Fruit fly (Drosophila melanogaster) whole organism, embryonic: Measurements from ENCODE around the gene ClC-a.
A peak's percentile ranks its signal among the peaks of the same experiment; 100 is the strongest.

Experiments
- Abd-B ChIP-seq: fragments of 200-800 bp; sonication (Bioruptor generic); optimal IDR thresholded peaks from 2 replicates; lab custom pipeline; 2018; ENCODE audit warnings: missing biosample characterization, mild to moderate bottlenecking, missing genetic modification characterization, moderate library complexity
- Bgb ChIP-seq: fragments of 200-800 bp; sonication (Bioruptor generic); IDR thresholded peaks from 2 replicates; pipeline ENCODE4 v1.3.6; 2022; ENCODE audit warnings: missing biosample characterization, missing genetic modification characterization; ENCODE audit not compliant: partially characterized antibody
- CG11560 ChIP-seq: fragments of 200-800 bp; sonication (Bioruptor generic); IDR thresholded peaks from 3 replicates; pipeline ENCODE4 v1.3.6; 2022; ENCODE audit warnings: missing biosample characterization, missing genetic modification characterization
- CG12942 ChIP-seq: fragments of 200-800 bp; sonication (Bioruptor generic); optimal IDR thresholded peaks from 3 replicates; lab custom pipeline; 2016; ENCODE audit warnings: missing biosample characterization, missing genetic modification characterization
- CG15269 ChIP-seq: fragments of 200-800 bp; sonication (Bioruptor generic); optimal IDR thresholded peaks from 2 replicates; lab custom pipeline; 2018; ENCODE audit warnings: missing biosample characterization, mild to moderate bottlenecking, missing genetic modification characterization, moderate library complexity
- CG15514 ChIP-seq: fragments of 200-800 bp; sonication (Bioruptor generic); optimal IDR thresholded peaks from 3 replicates; lab custom pipeline; 2017; ENCODE audit warnings: missing biosample characterization, missing genetic modification characterization, mild to moderate bottlenecking, moderate library complexity, missing genetic modification reagents
- CG17186 ChIP-seq: fragments of 200-800 bp; sonication (Bioruptor generic); optimal IDR thresholded peaks from 3 replicates; lab custom pipeline; 2017; ENCODE audit warnings: missing biosample characterization, missing genetic modification reagents, missing genetic modification characterization
- CG18262 ChIP-seq: fragments of 200-800 bp; optimal IDR thresholded peaks from 3 replicates; lab custom pipeline; 2019; ENCODE audit warnings: missing biosample characterization, mild to moderate bottlenecking, missing genetic modification characterization, moderate library complexity
- CG2116 ChIP-seq: fragments of 200-800 bp; sonication (Bioruptor generic); optimal IDR thresholded peaks from 3 replicates; lab custom pipeline; 2018; ENCODE audit warnings: missing biosample characterization, mild to moderate bottlenecking, missing genetic modification characterization
- CG2129 ChIP-seq: fragments of 200-800 bp; sonication (Bioruptor generic); IDR thresholded peaks from 2 replicates; pipeline ENCODE4 v1.3.6; 2022; ENCODE audit warnings: missing biosample characterization, missing genetic modification characterization; ENCODE audit not compliant: partially characterized antibody
- CG34224 ChIP-seq: fragments of 200-800 bp; sonication (Bioruptor generic); IDR thresholded peaks from 3 replicates; pipeline ENCODE4 v1.3.6; 2022; ENCODE audit warnings: missing biosample characterization, missing genetic modification characterization; ENCODE audit not compliant: partially characterized antibody
- CG3847 ChIP-seq: fragments of 200-800 bp; sonication (Bioruptor generic); IDR thresholded peaks from 2 replicates; pipeline ENCODE4 v1.3.6; 2022; ENCODE audit warnings: missing biosample characterization, missing genetic modification characterization
- CG43689 ChIP-seq: fragments of 200-800 bp; sonication (Bioruptor generic); IDR thresholded peaks from 2 replicates; pipeline ENCODE4 v1.3.6; 2022; ENCODE audit warnings: missing biosample characterization, missing genetic modification characterization
- CG6791 ChIP-seq: fragments of 200-800 bp; sonication (Bioruptor generic); IDR thresholded peaks from 3 replicates; pipeline ENCODE4 v1.3.6; 2022; ENCODE audit warnings: missing biosample characterization, missing genetic modification characterization; ENCODE audit not compliant: partially characterized antibody
- CG7786 ChIP-seq: fragments of 200-800 bp; sonication (Bioruptor generic); optimal IDR thresholded peaks from 2 replicates; lab custom pipeline; 2016; ENCODE audit warnings: missing biosample characterization, missing genetic modification characterization
- CG7839 ChIP-seq: fragments of 200-800 bp; sonication (Bioruptor generic); optimal IDR thresholded peaks from 3 replicates; lab custom pipeline; 2018; ENCODE audit warnings: missing biosample characterization, mild to moderate bottlenecking, missing genetic modification characterization, moderate library complexity
- CG8281 ChIP-seq: fragments of 200-800 bp; sonication (Bioruptor generic); optimal IDR thresholded peaks from 2 replicates; lab custom pipeline; 2018; ENCODE audit warnings: missing biosample characterization, mild to moderate bottlenecking, missing genetic modification characterization, moderate library complexity
- CrebB ChIP-seq: fragments of 200-800 bp; sonication (Bioruptor generic); optimal IDR thresholded peaks from 3 replicates; lab custom pipeline; 2018; ENCODE audit warnings: missing biosample characterization, mild to moderate bottlenecking, missing genetic modification characterization
- MBD-R2 ChIP-seq: fragments of 200-800 bp; sonication (Bioruptor generic); IDR thresholded peaks from 2 replicates; pipeline ENCODE4 v1.3.6; 2022; ENCODE audit warnings: missing biosample characterization, missing genetic modification characterization
- Myb ChIP-seq: fragments of 200-800 bp; sonication (Bioruptor generic); optimal IDR thresholded peaks from 2 replicates; lab custom pipeline; 2016; ENCODE audit warnings: missing biosample characterization, missing genetic modification characterization
- Neu2 ChIP-seq: fragments of 200-800 bp; sonication (Bioruptor generic); optimal IDR thresholded peaks from 3 replicates; lab custom pipeline; 2016; ENCODE audit warnings: missing biosample characterization, missing genetic modification characterization, borderline replicate concordance
- Opbp ChIP-seq: fragments of 200-800 bp; sonication (Bioruptor generic); IDR thresholded peaks from 3 replicates; pipeline ENCODE4 v1.3.6; 2022; ENCODE audit warnings: missing biosample characterization, missing genetic modification characterization; ENCODE audit not compliant: partially characterized antibody
- Rfx ChIP-seq: fragments of 200-800 bp; sonication (Bioruptor generic); IDR thresholded peaks from 2 replicates; pipeline ENCODE4 v1.3.6; 2022; ENCODE audit warnings: missing biosample characterization, missing genetic modification characterization
- Side ChIP-seq: fragments of 200-800 bp; sonication (Bioruptor generic); optimal IDR thresholded peaks from 2 replicates; lab custom pipeline; 2016; ENCODE audit warnings: missing biosample characterization, missing genetic modification characterization
- Taf1 ChIP-seq: fragments of 200-800 bp; sonication (Bioruptor generic); IDR thresholded peaks from 2 replicates; pipeline ENCODE4 v1.3.6; 2022; ENCODE audit warnings: missing biosample characterization, missing genetic modification characterization
- Usf ChIP-seq: fragments of 200-800 bp; sonication (Bioruptor generic); optimal IDR thresholded peaks from 2 replicates; lab custom pipeline; 2017; ENCODE audit warnings: missing genotype, missing biosample characterization, missing genetic modification characterization
- ap ChIP-seq: fragments of 200-800 bp; sonication (Bioruptor generic); IDR thresholded peaks from 2 replicates; pipeline ENCODE4 v1.3.6; 2022; ENCODE audit warnings: missing biosample characterization, missing genetic modification characterization
- exex ChIP-seq: fragments of 200-800 bp; sonication (Bioruptor generic); optimal IDR thresholded peaks from 4 replicates; lab custom pipeline; 2018; ENCODE audit warnings: missing biosample characterization, mild to moderate bottlenecking, missing genetic modification characterization, moderate library complexity
- gcm ChIP-seq: fragments of 200-800 bp; sonication (Bioruptor generic); optimal IDR thresholded peaks from 2 replicates; lab custom pipeline; 2019; ENCODE audit warnings: missing biosample characterization, mild to moderate bottlenecking, missing genetic modification characterization, moderate library complexity
- gsb ChIP-seq: fragments of 200-800 bp; sonication (Bioruptor generic); IDR thresholded peaks from 2 replicates; pipeline ENCODE4 v1.3.6; 2022; ENCODE audit warnings: missing biosample characterization, missing genetic modification characterization
- hbn ChIP-seq: fragments of 200-800 bp; sonication (Bioruptor generic); IDR thresholded peaks from 2 replicates; pipeline ENCODE4 v1.3.6; 2022; ENCODE audit warnings: missing biosample characterization, missing genetic modification characterization; ENCODE audit not compliant: partially characterized antibody
- knrl ChIP-seq: fragments of 200-800 bp; sonication (Bioruptor generic); IDR thresholded peaks from 3 replicates; pipeline ENCODE4 v1.3.6; 2022; ENCODE audit warnings: missing biosample characterization, missing genetic modification characterization; ENCODE audit not compliant: partially characterized antibody
- lab ChIP-seq: fragments of 200-800 bp; sonication (Bioruptor generic); optimal IDR thresholded peaks from 3 replicates; lab custom pipeline; 2017; ENCODE audit warnings: missing biosample characterization, missing genetic modification characterization, mild to moderate bottlenecking, moderate library complexity, missing genetic modification reagents
- mam ChIP-seq: fragments of 200-800 bp; sonication (Bioruptor generic); optimal IDR thresholded peaks from 3 replicates; lab custom pipeline; 2016; ENCODE audit warnings: missing biosample characterization, missing genetic modification characterization
- mld ChIP-seq: fragments of 200-800 bp; sonication (Bioruptor generic); IDR thresholded peaks from 3 replicates; pipeline ENCODE4 v1.3.6; 2022; ENCODE audit warnings: missing biosample characterization, missing genetic modification characterization; ENCODE audit not compliant: partially characterized antibody
- nerfin-1 ChIP-seq: fragments of 200-800 bp; sonication (Bioruptor generic); optimal IDR thresholded peaks from 3 replicates; lab custom pipeline; 2019; ENCODE audit warnings: missing biosample characterization, mild to moderate bottlenecking, missing genetic modification characterization, moderate library complexity
- nerfin-2 ChIP-seq: fragments of 200-800 bp; sonication (Bioruptor generic); IDR thresholded peaks from 2 replicates; pipeline ENCODE4 v1.3.6; 2022; ENCODE audit warnings: missing biosample characterization, missing genetic modification characterization; ENCODE audit not compliant: partially characterized antibody
- phol ChIP-seq: fragments of 200-800 bp; sonication (Bioruptor generic); optimal IDR thresholded peaks from 3 replicates; lab custom pipeline; 2018; ENCODE audit warnings: missing biosample characterization, mild to moderate bottlenecking, missing genetic modification characterization, moderate library complexity
- slbo ChIP-seq: fragments of 200-800 bp; sonication (Bioruptor generic); IDR thresholded peaks from 2 replicates; pipeline ENCODE4 v1.3.6; 2022; ENCODE audit warnings: missing biosample characterization, missing genetic modification characterization
- sna ChIP-seq: fragments of 200-800 bp; sonication (Bioruptor generic); IDR thresholded peaks from 2 replicates; pipeline ENCODE4 v1.3.6; 2022; ENCODE audit warnings: missing biosample characterization, missing genetic modification characterization; ENCODE audit not compliant: partially characterized antibody
- so ChIP-seq: fragments of 200-800 bp; sonication (Bioruptor generic); IDR thresholded peaks from 3 replicates; pipeline ENCODE4 v1.3.6; 2022; ENCODE audit warnings: missing biosample characterization, missing genetic modification characterization
- sqz ChIP-seq: fragments of 200-800 bp; sonication (Bioruptor generic); optimal IDR thresholded peaks from 3 replicates; lab custom pipeline; 2018; ENCODE audit warnings: missing biosample characterization, mild to moderate bottlenecking, missing genetic modification characterization
- sr ChIP-seq: fragments of 200-800 bp; sonication (Bioruptor generic); IDR thresholded peaks from 3 replicates; pipeline ENCODE4 v1.3.6; 2022; ENCODE audit warnings: missing biosample characterization, missing genetic modification characterization
- tin ChIP-seq: fragments of 200-800 bp; sonication (Bioruptor generic); optimal IDR thresholded peaks from 3 replicates; lab custom pipeline; 2016; ENCODE audit warnings: missing biosample characterization, missing genetic modification characterization
- trem ChIP-seq: fragments of 200-800 bp; optimal IDR thresholded peaks from 3 replicates; lab custom pipeline; 2019; ENCODE audit warnings: missing biosample characterization, mild to moderate bottlenecking, missing genetic modification characterization, moderate library complexity
- unc-4 ChIP-seq: fragments of 200-800 bp; sonication (Bioruptor generic); IDR thresholded peaks from 2 replicates; pipeline ENCODE4 v1.3.6; 2022; ENCODE audit warnings: missing biosample characterization, missing genetic modification characterization; ENCODE audit not compliant: partially characterized antibody

Gene ClC-a

DNA sequence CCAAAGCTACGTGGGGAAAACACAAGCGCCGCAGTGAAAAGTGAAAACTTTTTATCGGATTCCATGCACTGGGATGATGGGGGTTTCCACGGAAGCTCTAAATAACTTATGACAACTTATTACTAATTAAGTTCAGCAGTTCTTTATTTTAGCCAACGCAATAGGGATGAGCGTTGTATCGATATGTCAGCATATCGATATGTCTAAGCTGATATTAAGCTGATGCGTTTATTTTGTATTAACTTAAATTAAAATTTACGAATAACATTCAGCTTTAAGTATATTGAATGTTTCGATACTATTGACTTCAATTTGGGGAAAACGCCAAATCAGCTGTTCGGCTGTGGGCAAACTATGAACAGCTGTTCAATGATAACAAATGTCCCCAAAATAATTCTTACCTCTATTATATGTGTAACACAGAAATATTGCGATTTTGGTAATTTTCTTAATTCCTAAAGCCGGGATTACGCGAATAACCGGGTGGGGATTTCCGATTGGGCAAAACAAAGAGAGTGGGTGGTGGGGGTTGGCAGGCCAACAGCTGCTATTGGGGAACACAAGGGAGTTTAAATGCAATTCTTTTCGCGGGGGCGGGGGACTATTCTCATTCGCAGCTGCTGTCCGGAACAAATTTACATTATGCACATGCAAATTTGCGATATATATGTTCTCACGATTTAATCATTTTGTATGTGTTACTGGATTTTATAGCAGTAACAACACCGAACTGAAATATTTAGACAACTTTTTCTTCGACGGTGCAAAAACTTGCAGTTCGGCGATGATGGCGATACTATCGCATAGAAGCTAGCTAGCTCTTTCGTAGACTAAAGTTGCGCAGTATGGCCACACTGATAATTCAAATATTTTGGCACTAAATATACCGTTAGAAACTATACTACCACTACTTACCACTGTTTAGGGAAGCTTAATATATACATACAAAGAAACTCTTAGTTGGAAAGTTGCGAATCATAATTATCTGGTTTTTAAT, 63.4 kb downstream of the ClC-a start, which contains the start of gene CG6923 (continued):
- TF ChIP-seq sr (GFP tag; lab: Robert Waterston, UW) (no peak), exex (tag; lab: Kevin White, UChicago) (no peak), CG34224 (GFP tag; lab: Robert Waterston, UW) (peak; percentile 74), Abd-B (GFP tag; lab: Kevin White, UChicago) (no peak), phol (tag; lab: Kevin White, UChicago) (peak; percentile 23), Rfx (0 out of 2 replicates have a peak, but pooled peaks have one; percentile 34), CG12942 (GFP tag; lab: Kevin White, UChicago) (no peak), nerfin-1 (no peak), CG11560 (no peak), nerfin-2 (GFP tag; lab: Robert Waterston, UW) (peak; percentile 75), Side (no peak), so (GFP tag; lab: Robert Waterston, UW) (no peak), CG2129 (peak; percentile 81), CG7786 (GFP tag; lab: Kevin White, UChicago) (no peak), sna (GFP tag; lab: Robert Waterston, UW) (peak; percentile 71), hbn (peak; percentile 87), knrl (GFP tag; lab: Robert Waterston, UW) (peak; percentile 90), Neu2 (GFP tag; lab: Kevin White, UChicago) (no peak), CG6791 (peak; percentile 92), slbo (peak; percentile 25; the same call in 1 of the 2 replicates), gcm (GFP tag; lab: Kevin White, UChicago) (no peak), CG7839 (tag; lab: Kevin White, UChicago) (no peak), ap (GFP tag; lab: Robert Waterston, UW) (no peak), mam (peak; percentile 20), CG2116 (GFP tag; lab: Kevin White, UChicago) (peak; percentile 19), CG17186 (peak; percentile 35), lab (GFP tag; lab: Kevin White, UChicago) (no peak), Usf (GFP tag; lab: Kevin White, UChicago) (no peak), unc-4 (peak; percentile 81), sqz (GFP tag; lab: Kevin White, UChicago) (no peak), CG18262 (tag; lab: Kevin White, UChicago) (no peak), Taf1 (GFP tag; lab: Robert Waterston, UW) (no peak), CG43689 (GFP tag; lab: Robert Waterston, UW) (no peak), Opbp (peak; percentile 87), mld (GFP tag; lab: Robert Waterston, UW) (peak; percentile 84; the same call in 2 of the 3 replicates), Bgb (peak; percentile 92), tin (GFP tag; lab: Kevin White, UChicago) (no peak), CG15269 (tag; lab: Kevin White, UChicago) (no peak), MBD-R2 (GFP tag; lab: Robert Waterston, UW) (peak; percentile 32; the same call in 1 of the 2 replicates), CG15514 (GFP tag; lab: Kevin White, UChicago) (peak; percentile 69), Myb (peak; percentile 92), CG3847 (GFP tag; lab: Robert Waterston, UW) (peak; percentile 25; the same call in 1 of the 2 replicates), CG8281 (tag; lab: Kevin White, UChicago) (no peak), CrebB (tag; lab: Kevin White, UChicago) (no peak), gsb (GFP tag; lab: Robert Waterston, UW) (no peak), trem (tag; lab: Kevin White, UChicago) (peak; percentile 43)
